Worm (Caenorhabditis elegans) whole organism, L1 larva: ENCODE data around the gene prk-1.

ENCODE experiments used
- C04F5.9 ChIP-seq: sonication (generic microtip); optimal IDR thresholded peaks from 2 replicates; lab custom pipeline; 2016; ENCODE audit warnings: missing genetic modification characterization, missing compliant biosample characterization
- C34B4.2 ChIP-seq: sonication (generic microtip); optimal IDR thresholded peaks from 2 replicates; lab custom pipeline; 2017; ENCODE audit warnings: mild to moderate bottlenecking, missing genetic modification characterization, missing compliant biosample characterization
- Y116A8C.19 ChIP-seq: sonication (generic microtip); optimal IDR thresholded peaks from 2 replicates; lab custom pipeline; 2016; ENCODE audit warnings: missing compliant biosample characterization, missing genetic modification characterization, borderline replicate concordance
- aha-1 ChIP-seq: fragments of 150-350 bp; optimal IDR thresholded peaks from 2 replicates; lab custom pipeline; 2014; ENCODE audit warnings: missing biosample characterization, missing genetic modification characterization
- alr-1 ChIP-seq: fragments of 200-800 bp; sonication (Bioruptor generic); optimal IDR thresholded peaks from 2 replicates; lab custom pipeline; 2018; ENCODE audit warnings: borderline replicate concordance, mild to moderate bottlenecking, missing genetic modification characterization, missing compliant biosample characterization
- ama-1 ChIP-seq: fragments of 150-350 bp; optimal IDR thresholded peaks from 2 replicates; lab custom pipeline; 2014
- blmp-1 ChIP-seq: fragments of 150-350 bp; optimal IDR thresholded peaks from 2 replicates; lab custom pipeline; 2014; ENCODE audit warnings: missing biosample characterization, missing genetic modification characterization
- ceh-63 ChIP-seq: fragments of 200-800 bp; sonication (Bioruptor generic); optimal IDR thresholded peaks from 2 replicates; lab custom pipeline; 2018; ENCODE audit warnings: mild to moderate bottlenecking, missing genetic modification characterization, missing compliant biosample characterization
- ceh-8 ChIP-seq: fragments of 200-800 bp; sonication (Bioruptor generic); optimal IDR thresholded peaks from 2 replicates; lab custom pipeline; 2018; ENCODE audit warnings: mild to moderate bottlenecking, missing genetic modification characterization, moderate library complexity, missing compliant biosample characterization
- ceh-82 ChIP-seq, 3 experiments: fragments of 150-350 bp in 1 of 3; sonication (generic microtip) in 2 of 3; optimal IDR thresholded peaks; 2 replicates each; lab custom pipeline; 2014 to 2017; ENCODE audit warnings: missing biosample characterization in 3 of 3, missing genetic modification characterization in 3 of 3
- ceh-88 ChIP-seq: fragments of 200-800 bp; sonication (Bioruptor generic); IDR thresholded peaks from 2 replicates; pipeline ENCODE4 v1.3.6; 2022; ENCODE audit warnings: missing genetic modification characterization, missing compliant biosample characterization
- ceh-90 ChIP-seq: sonication (generic microtip); optimal IDR thresholded peaks from 2 replicates; lab custom pipeline; 2016; ENCODE audit warnings: missing genetic modification characterization, missing compliant biosample characterization
- ces-1 ChIP-seq: fragments of 150-350 bp; optimal IDR thresholded peaks from 2 replicates; lab custom pipeline; 2014; ENCODE audit warnings: missing biosample characterization, missing genetic modification reagents, missing genetic modification characterization
- dpl-1 ChIP-seq, 3 experiments: fragments of 150-350 bp in 2 of 3; sonication (generic microtip) in 1 of 3; optimal IDR thresholded peaks; 2 replicates each; lab custom pipeline; 2014 to 2017; ENCODE audit warnings: missing biosample characterization in 3 of 3, missing genetic modification characterization in 3 of 3, missing genetic modification reagents in 3 of 3
- efl-1 ChIP-seq, 4 experiments: fragments of 150-350 bp; optimal IDR thresholded peaks in 3 of 4; peaks in 1 of 4; 1 replicate in 1 of 4; 2 replicates in 3 of 4; lab custom pipeline; 2014; ENCODE audit warnings: missing biosample characterization in 2 of 4, missing genetic modification characterization in 2 of 4, missing genetic modification reagents in 2 of 4
- efl-3 ChIP-seq: fragments of 200-800 bp; sonication (Bioruptor generic); optimal IDR thresholded peaks from 2 replicates; lab custom pipeline; 2018; ENCODE audit warnings: mild to moderate bottlenecking, missing genetic modification characterization, missing compliant biosample characterization
- egl-13 ChIP-seq: sonication (generic microtip); optimal IDR thresholded peaks from 2 replicates; lab custom pipeline; 2016; ENCODE audit warnings: missing genotype, missing genetic modification reagents, missing genetic modification characterization, missing compliant biosample characterization
- fkh-10 ChIP-seq: sonication (generic microtip); optimal IDR thresholded peaks from 2 replicates; lab custom pipeline; 2017; ENCODE audit warnings: missing biosample characterization, missing genetic modification reagents, missing genetic modification characterization
- fkh-4 ChIP-seq: sonication (generic microtip); optimal IDR thresholded peaks from 2 replicates; lab custom pipeline; 2016; ENCODE audit warnings: missing compliant biosample characterization, missing genetic modification characterization, borderline replicate concordance
- hlh-4 ChIP-seq: sonication (generic microtip); optimal IDR thresholded peaks from 2 replicates; lab custom pipeline; 2016; ENCODE audit warnings: mild to moderate bottlenecking, missing genetic modification characterization, missing compliant biosample characterization
- irx-1 ChIP-seq: sonication (generic microtip); optimal IDR thresholded peaks from 2 replicates; lab custom pipeline; 2016; ENCODE audit warnings: missing genetic modification characterization, missing compliant biosample characterization
- isw-1 ChIP-seq: fragments of 200-800 bp; sonication (Bioruptor generic); IDR thresholded peaks from 2 replicates; pipeline ENCODE4 v1.3.6; 2022; ENCODE audit warnings: missing genetic modification characterization, missing compliant biosample characterization
- jun-1 ChIP-seq: fragments of 150-350 bp; optimal IDR thresholded peaks from 2 replicates; lab custom pipeline; 2014; ENCODE audit warnings: missing biosample characterization, missing genetic modification reagents, missing genetic modification characterization
- lin-14 ChIP-seq: fragments of 200-800 bp; sonication (Bioruptor generic); optimal IDR thresholded peaks from 2 replicates; lab custom pipeline; 2018; ENCODE audit warnings: mild to moderate bottlenecking, missing genetic modification characterization, moderate library complexity, missing compliant biosample characterization
- lin-15B ChIP-seq: fragments of 150-350 bp; sonication (generic microtip); optimal IDR thresholded peaks from 3 replicates; lab custom pipeline; 2014; ENCODE audit warnings: missing biosample characterization, missing genetic modification characterization
- lin-35 ChIP-seq, 2 experiments: fragments of 150-350 bp; optimal IDR thresholded peaks; 2 replicates each; lab custom pipeline; 2014; ENCODE audit warnings: missing biosample characterization in 2 of 2, missing genetic modification characterization in 2 of 2, missing genetic modification reagents in 2 of 2
- lir-3 ChIP-seq: sonication (generic microtip); optimal IDR thresholded peaks from 2 replicates; lab custom pipeline; 2016; ENCODE audit warnings: mild to moderate bottlenecking, missing genetic modification characterization, moderate library complexity, missing compliant biosample characterization; ENCODE audit not compliant: poor library complexity
- lsy-2 ChIP-seq, 2 experiments: fragments of 150-350 bp; optimal IDR thresholded peaks; 2 replicates each; lab custom pipeline; 2014; ENCODE audit warnings: missing biosample characterization in 2 of 2, missing genetic modification characterization in 2 of 2
- mab-9 ChIP-seq: fragments of 200-800 bp; sonication (Bioruptor generic); IDR thresholded peaks from 2 replicates; pipeline ENCODE4 v1.3.6; 2022; ENCODE audit warnings: missing genetic modification reagents, missing genetic modification characterization, missing compliant biosample characterization
- mdl-1 ChIP-seq, 2 experiments: fragments of 150-350 bp; optimal IDR thresholded peaks; 2 replicates each; lab custom pipeline; 2014 to 2017; ENCODE audit warnings: missing biosample characterization in 2 of 2, missing genetic modification characterization in 2 of 2, inconsistent platforms in 1 of 2
- mef-2 ChIP-seq: fragments of 150-350 bp; optimal IDR thresholded peaks from 2 replicates; lab custom pipeline; 2014; ENCODE audit warnings: missing biosample characterization, missing genetic modification characterization
- mep-1 ChIP-seq: fragments of 150-350 bp; optimal IDR thresholded peaks from 2 replicates; lab custom pipeline; 2014; ENCODE audit warnings: missing biosample characterization, missing genetic modification characterization
- nhr-11 ChIP-seq: fragments of 150-350 bp; optimal IDR thresholded peaks from 2 replicates; lab custom pipeline; 2014; ENCODE audit warnings: missing biosample characterization, missing genetic modification characterization
- nhr-19 ChIP-seq: fragments of 200-800 bp; sonication (Bioruptor generic); conservative IDR thresholded peaks from 2 replicates; pipeline ENCODE4 v1.3.6; 2022; ENCODE audit warnings: missing genetic modification characterization, missing compliant biosample characterization
- nhr-20 ChIP-seq: sonication (generic microtip); optimal IDR thresholded peaks from 2 replicates; lab custom pipeline; 2016; ENCODE audit warnings: mild to moderate bottlenecking, missing genetic modification characterization, missing compliant biosample characterization
- nhr-28 ChIP-seq: fragments of 150-350 bp; optimal IDR thresholded peaks from 2 replicates; lab custom pipeline; 2014; ENCODE audit warnings: missing biosample characterization, missing genetic modification characterization
- nhr-76 ChIP-seq: sonication (generic microtip); optimal IDR thresholded peaks from 2 replicates; lab custom pipeline; 2017; ENCODE audit warnings: missing biosample characterization, missing genetic modification characterization
- nhr-77 ChIP-seq: fragments of 150-350 bp; optimal IDR thresholded peaks from 2 replicates; lab custom pipeline; 2014; ENCODE audit warnings: missing biosample characterization, missing genetic modification characterization
- nhr-84 ChIP-seq: sonication (generic microtip); optimal IDR thresholded peaks from 2 replicates; lab custom pipeline; 2017; ENCODE audit warnings: missing biosample characterization, missing genetic modification characterization
- nhr-85 ChIP-seq: sonication (generic microtip); peaks from one replicate; lab custom pipeline; 2016; ENCODE audit warnings: missing genetic modification characterization, inconsistent platforms, missing compliant biosample characterization
- pax-3 ChIP-seq: fragments of 200-800 bp; sonication (Bioruptor generic); optimal IDR thresholded peaks from 2 replicates; lab custom pipeline; 2018; ENCODE audit warnings: mild to moderate bottlenecking, missing genetic modification characterization, moderate library complexity, missing compliant biosample characterization
- pqm-1 ChIP-seq: sonication (generic microtip); optimal IDR thresholded peaks from 3 replicates; lab custom pipeline; 2017; ENCODE audit warnings: missing biosample characterization, missing genetic modification characterization
- rnt-1 ChIP-seq: sonication (generic microtip); optimal IDR thresholded peaks from 2 replicates; lab custom pipeline; 2016; ENCODE audit warnings: mild to moderate bottlenecking, missing genetic modification characterization, moderate library complexity, missing compliant biosample characterization
- skn-1 ChIP-seq: fragments of 150-350 bp; optimal IDR thresholded peaks from 2 replicates; lab custom pipeline; 2014; ENCODE audit warnings: missing biosample characterization, missing genetic modification characterization
- sox-4 ChIP-seq: sonication (generic microtip); optimal IDR thresholded peaks from 2 replicates; lab custom pipeline; 2016; ENCODE audit warnings: missing genetic modification characterization, missing compliant biosample characterization
- sptf-1 ChIP-seq: fragments of 150-350 bp; optimal IDR thresholded peaks from 2 replicates; lab custom pipeline; 2014; ENCODE audit warnings: missing biosample characterization, missing genetic modification characterization
- sup-37 ChIP-seq: fragments of 200-800 bp; sonication (Bioruptor generic); optimal IDR thresholded peaks from 2 replicates; lab custom pipeline; 2018; ENCODE audit warnings: mild to moderate bottlenecking, missing genetic modification characterization, missing compliant biosample characterization
- unc-130 ChIP-seq: fragments of 150-350 bp; optimal IDR thresholded peaks from 2 replicates; lab custom pipeline; 2017; ENCODE audit warnings: missing biosample characterization, missing genetic modification characterization, inconsistent platforms
- unc-62 ChIP-seq: fragments of 150-350 bp; optimal IDR thresholded peaks from 2 replicates; lab custom pipeline; 2014; ENCODE audit warnings: missing biosample characterization, missing genetic modification reagents, missing genetic modification characterization
- unc-86 ChIP-seq: sonication (generic microtip); optimal IDR thresholded peaks from 2 replicates; lab custom pipeline; 2016; ENCODE audit warnings: missing genetic modification characterization, missing compliant biosample characterization
- unc-98 ChIP-seq: fragments of 200-800 bp; sonication (Bioruptor generic); IDR thresholded peaks from 2 replicates; pipeline ENCODE4 v1.3.6; 2022; ENCODE audit warnings: missing genetic modification characterization, missing compliant biosample characterization
- xbp-1 ChIP-seq: sonication (generic microtip); optimal IDR thresholded peaks from 2 replicates; lab custom pipeline; 2016; ENCODE audit warnings: missing genetic modification characterization, missing compliant biosample characterization

prk-1 gene

DNA sequence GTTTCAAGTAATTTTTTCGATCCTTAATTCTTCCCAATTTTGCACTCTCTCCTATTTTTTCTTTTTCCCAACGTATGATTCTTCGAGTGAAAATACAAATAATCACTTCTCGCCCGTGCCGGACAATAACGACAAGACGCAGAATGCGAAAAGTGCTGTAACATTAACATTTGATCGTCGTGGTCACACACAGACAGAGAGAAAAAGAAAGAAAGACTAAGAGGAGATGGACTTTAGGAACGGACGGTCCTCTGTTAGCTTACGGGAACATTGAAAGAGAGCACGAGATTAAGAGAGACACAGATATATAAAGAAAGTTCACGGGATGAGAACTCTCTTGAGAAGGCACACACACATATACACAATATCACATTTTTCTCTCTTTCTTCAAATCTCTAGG lies 42.1 kb upstream of the prk-1 start:
- no peak for TF ChIP-seq C04F5.9
- no peak for TF ChIP-seq ceh-63
- TF ChIP-seq blmp-1 (tag; lab: Kevin White, UChicago), result peak; percentile 52
- no peak for TF ChIP-seq ceh-82 (tag; optimal IDR thresholded peaks at IDR 0.05; lab: Kevin White, UChicago)
- TF ChIP-seq lsy-2 (tag; optimal IDR thresholded peaks at IDR 0.05; lab: Kevin White, UChicago), result peak in 1 of 2 experiments; percentile 3
- peak in 1 of 2 experiments; percentile 15 for TF ChIP-seq lin-35 (GFP tag; optimal IDR thresholded peaks at IDR 0.05; lab: Kevin White, UChicago)
- TF ChIP-seq lin-14 (GFP tag; lab: Kevin White, UChicago), result peak; percentile 44
- TF ChIP-seq mep-1 (tag; lab: Kevin White, UChicago), result peak; percentile 21
- TF ChIP-seq, all 84 proteins: peak for 5

DNA sequence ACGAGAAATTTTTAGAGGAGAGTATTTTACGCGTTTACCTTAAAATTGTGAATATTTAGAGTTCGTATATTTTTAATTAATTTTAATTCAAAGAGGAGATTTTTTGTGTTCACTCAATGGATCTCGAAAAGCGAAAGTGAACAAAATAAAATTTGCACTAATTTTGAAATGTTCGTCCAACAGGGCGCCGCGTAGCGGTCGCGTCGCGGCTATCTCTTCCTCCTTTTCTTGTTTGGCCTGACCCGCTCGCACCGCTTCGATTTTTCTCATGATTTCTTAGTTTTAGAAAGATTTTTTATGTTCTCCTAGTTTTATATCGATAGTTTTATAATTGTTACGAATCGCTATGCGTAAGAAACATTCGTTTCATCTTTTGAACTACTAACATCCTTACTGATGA lies 38.5 kb upstream of the prk-1 start:
- TF ChIP-seq C04F5.9, result no peak
- TF ChIP-seq mdl-1 (tag; optimal IDR thresholded peaks at IDR 0.05; lab: Kevin White, UChicago), result no peak
- no peak for TF ChIP-seq fkh-10 (GFP tag; lab: Kevin White, UChicago)
- no peak for TF ChIP-seq irx-1 (tag; lab: Kevin White, UChicago)
- no peak for TF ChIP-seq jun-1 (tag; lab: Kevin White, UChicago)
- TF ChIP-seq ama-1, result no peak
- TF ChIP-seq pqm-1 (tag; lab: Kevin White, UChicago), result no peak
- no peak for TF ChIP-seq C34B4.2
- TF ChIP-seq sup-37, result no peak
- no peak for TF ChIP-seq lir-3
- TF ChIP-seq efl-3 (GFP tag; lab: Kevin White, UChicago), result no peak
- TF ChIP-seq nhr-20 (tag; lab: Kevin White, UChicago), result no peak
- no peak for TF ChIP-seq ceh-8 (GFP tag; lab: Kevin White, UChicago)
- TF ChIP-seq mef-2 (tag; lab: Kevin White, UChicago), result no peak
- TF ChIP-seq alr-1 (tag; lab: Kevin White, UChicago), result no peak
- TF ChIP-seq unc-86, result no peak
- TF ChIP-seq rnt-1 (tag; lab: Kevin White, UChicago), result no peak
- no peak for TF ChIP-seq ceh-90
- no peak for TF ChIP-seq nhr-76 (tag; lab: Kevin White, UChicago)
- TF ChIP-seq sox-4, result no peak
- no peak for TF ChIP-seq fkh-4 (tag; lab: Kevin White, UChicago)
- TF ChIP-seq ces-1 (GFP tag; lab: Kevin White, UChicago), result no peak
- no peak for TF ChIP-seq nhr-19
- TF ChIP-seq nhr-28 (tag; lab: Kevin White, UChicago), result no peak
- TF ChIP-seq pax-3 (tag; lab: Kevin White, UChicago), result no peak
- TF ChIP-seq sptf-1 (tag; lab: Kevin White, UChicago), result no peak
- no peak for TF ChIP-seq unc-130 (tag; lab: Kevin White, UChicago)
- TF ChIP-seq egl-13, result no peak
- no peak for TF ChIP-seq nhr-77 (tag; lab: Kevin White, UChicago)
- TF ChIP-seq Y116A8C.19 (tag; lab: Kevin White, UChicago), result no peak
- no peak for TF ChIP-seq aha-1 (tag; lab: Kevin White, UChicago)
- no peak for TF ChIP-seq isw-1
- TF ChIP-seq efl-1 (optimal IDR thresholded peaks at IDR 0.05; lab: Kevin White, UChicago), result peak in 1 of 2 experiments; percentile 25
- peak; percentile 11 to 48 for TF ChIP-seq efl-1 (GFP tag; optimal IDR thresholded peaks at IDR 0.05 in 1 of 2; lab: Kevin White, UChicago)
- peak; percentile 1 for TF ChIP-seq lin-15B (tag; lab: Kevin White, UChicago)
- TF ChIP-seq unc-62 (GFP tag; lab: Kevin White, UChicago), result no peak
- no peak for TF ChIP-seq hlh-4 (tag; lab: Kevin White, UChicago)
- TF ChIP-seq skn-1 (tag; lab: Kevin White, UChicago), result no peak
- TF ChIP-seq nhr-84 (tag; lab: Kevin White, UChicago), result no peak
- no peak for TF ChIP-seq mab-9 (GFP tag; lab: Robert Waterston, UW)
- TF ChIP-seq nhr-11, result no peak
- no peak for TF ChIP-seq nhr-85 (tag; lab: Kevin White, UChicago)
- TF ChIP-seq ceh-88 (GFP tag; lab: Robert Waterston, UW), result no peak
- no peak for TF ChIP-seq unc-98 (GFP tag; lab: Robert Waterston, UW)
- peak in 1 of 3 experiments; percentile 37 for TF ChIP-seq dpl-1 (GFP tag; optimal IDR thresholded peaks at IDR 0.05; lab: Kevin White, UChicago)
- no peak for TF ChIP-seq ceh-63
- TF ChIP-seq xbp-1, result no peak
